Fruit fly (Drosophila melanogaster) whole organism: Measurements from ENCODE around the gene CG43093.

ENCODE experiments used
- CG8478 ChIP-seq: fragments of >200 bp; optimal IDR thresholded peaks from 2 replicates; lab custom pipeline; 2018; ENCODE audit warnings: inconsistent platforms
- Dll ChIP-seq: fragments of >200 bp; optimal IDR thresholded peaks from 2 replicates; lab custom pipeline; 2017
- EcR ChIP-seq, 2 experiments: fragments of >200 bp; optimal IDR thresholded peaks; 2 replicates each; lab custom pipeline; 2017; ENCODE audit warnings: missing biosample characterization in 2 of 2, missing genetic modification characterization in 2 of 2, missing genetic modification reagents in 2 of 2
- pan ChIP-seq: fragments of >200 bp; optimal IDR thresholded peaks from 2 replicates; lab custom pipeline; 2017
- psq ChIP-seq: fragments of >200 bp; optimal IDR thresholded peaks from 2 replicates; lab custom pipeline; 2017
- usp ChIP-seq: fragments of >200 bp; optimal IDR thresholded peaks from 2 replicates; lab custom pipeline; 2017; ENCODE audit warnings: missing biosample characterization, missing genetic modification characterization, mixed read lengths

Gene CG43093

dm6 chr3R:22733751-22734150 lies 36.4 kb downstream of the CG43093 start, which contains the start of gene Takl2:
Gene Takl2, minus strand, starts transcription at chr3R:22733851.
- TF ChIP-seq usp (GFP tag; lab: Kevin White, UChicago) (no peak), CG8478 (lab: Kevin White, UChicago) (no peak), EcR (GFP tag; optimal IDR thresholded peaks at IDR 0.05; lab: Kevin White, UChicago) (no peak), pan (lab: Kevin White, UChicago) (no peak), psq (lab: Kevin White, UChicago) (no peak), Dll (lab: Kevin White, UChicago) (no peak)

dm6 chr3R:22732995-22733394 lies 37.1 kb downstream of the CG43093 start:
- TF ChIP-seq usp (GFP tag; lab: Kevin White, UChicago) (no peak), pan (lab: Kevin White, UChicago) (no peak), psq (lab: Kevin White, UChicago) (no peak), Dll (lab: Kevin White, UChicago) (no peak), EcR (GFP tag; optimal IDR thresholded peaks at IDR 0.05; lab: Kevin White, UChicago) (no peak), CG8478 (lab: Kevin White, UChicago) (no peak)

dm6 chr3R:22727857-22728256 lies 42.2 kb downstream of the CG43093 start:
- TF ChIP-seq EcR (GFP tag; optimal IDR thresholded peaks at IDR 0.05; lab: Kevin White, UChicago), result no peak
- no peak for TF ChIP-seq CG8478 (lab: Kevin White, UChicago)
- no peak for TF ChIP-seq pan (lab: Kevin White, UChicago)
- no peak for TF ChIP-seq psq (lab: Kevin White, UChicago)
- no peak for TF ChIP-seq usp (GFP tag; lab: Kevin White, UChicago)
- no peak for TF ChIP-seq Dll (lab: Kevin White, UChicago)

- no peak for TF ChIP-seq psq (lab: Kevin White, UChicago)
- no peak for TF ChIP-seq Dll (lab: Kevin White, UChicago)
- no peak for TF ChIP-seq pan (lab: Kevin White, UChicago)
- no peak for TF ChIP-seq CG8478 (lab: Kevin White, UChicago)
- TF ChIP-seq usp (GFP tag; lab: Kevin White, UChicago), result no peak
- no peak for TF ChIP-seq EcR (GFP tag; optimal IDR thresholded peaks at IDR 0.05; lab: Kevin White, UChicago)
Observed at dm6 chr3R:22727456-22727833, 42.7 kb downstream of the CG43093 start.

dm6 chr3R:22726771-22727455 lies 43.2 kb downstream of the CG43093 start, which contains the start of gene CG45049:
Gene CG45049, plus strand, starts transcription at chr3R:22726967.
- TF ChIP-seq Dll (lab: Kevin White, UChicago) (no peak), CG8478 (lab: Kevin White, UChicago) (no peak), usp (GFP tag; lab: Kevin White, UChicago) (no peak), psq (lab: Kevin White, UChicago) (no peak), EcR (GFP tag; optimal IDR thresholded peaks at IDR 0.05; lab: Kevin White, UChicago) (no peak), pan (lab: Kevin White, UChicago) (no peak)

- TF ChIP-seq CG8478 (lab: Kevin White, UChicago) (no peak), psq (lab: Kevin White, UChicago) (no peak), EcR (GFP tag; optimal IDR thresholded peaks at IDR 0.05; lab: Kevin White, UChicago) (no peak), pan (lab: Kevin White, UChicago) (no peak), Dll (lab: Kevin White, UChicago) (no peak), usp (GFP tag; lab: Kevin White, UChicago) (no peak)
Observed at dm6 chr3R:22726031-22726770, 43.9 kb downstream of the CG43093 start, which contains the start of gene RNF220. Gene RNF220, minus strand, starts transcription at chr3R:22726414.

- TF ChIP-seq Dll (lab: Kevin White, UChicago) (no peak), pan (lab: Kevin White, UChicago) (no peak), usp (GFP tag; lab: Kevin White, UChicago) (no peak), CG8478 (lab: Kevin White, UChicago) (no peak), psq (lab: Kevin White, UChicago) (no peak), EcR (GFP tag; optimal IDR thresholded peaks at IDR 0.05; lab: Kevin White, UChicago) (no peak)
Observed at dm6 chr3R:22724149-22724973, 45.7 kb downstream of the CG43093 start, which contains the start of gene Irp-1A. Gene Irp-1A, minus strand, starts transcription at chr3R:22724587.

dm6 chr3R:22720808-22721306 lies 49.2 kb downstream of the CG43093 start, which contains the start of gene wge:
Gene wge, minus strand, starts transcription at chr3R:22721150.
- TF ChIP-seq CG8478 (lab: Kevin White, UChicago) (no peak), pan (lab: Kevin White, UChicago) (no peak), EcR (GFP tag; optimal IDR thresholded peaks at IDR 0.05; lab: Kevin White, UChicago) (no peak), usp (GFP tag; lab: Kevin White, UChicago) (no peak), Dll (lab: Kevin White, UChicago) (no peak), psq (lab: Kevin White, UChicago) (no peak)
